Worm (Caenorhabditis elegans) whole organism, mixed stage, embryonic: ENCODE results near the gene klp-20.

Experiments
- bed-3 ChIP-seq: fragments of 200-800 bp; sonication (Bioruptor generic); optimal IDR thresholded peaks from 3 replicates; lab custom pipeline; 2018; ENCODE audit warnings: mild to moderate bottlenecking, missing genetic modification characterization, moderate library complexity, missing compliant biosample characterization
- blmp-1 ChIP-seq: fragments of 150-350 bp; optimal IDR thresholded peaks from 2 replicates; lab custom pipeline; 2014; ENCODE audit warnings: missing biosample characterization, missing genetic modification characterization
- ceh-39 ChIP-seq: fragments of 150-350 bp; optimal IDR thresholded peaks from 2 replicates; lab custom pipeline; 2014; ENCODE audit warnings: missing biosample characterization, missing genetic modification characterization
- ceh-43 ChIP-seq: fragments of 200-800 bp; sonication (Bioruptor generic); optimal IDR thresholded peaks from 2 replicates; lab custom pipeline; 2018; ENCODE audit warnings: mild to moderate bottlenecking, missing genetic modification characterization, moderate library complexity, missing compliant biosample characterization
- ceh-83 ChIP-seq: fragments of 200-800 bp; sonication (Bioruptor generic); optimal IDR thresholded peaks from 2 replicates; lab custom pipeline; 2018; ENCODE audit warnings: mild to moderate bottlenecking, missing genetic modification characterization, missing compliant biosample characterization
- ces-1 ChIP-seq: fragments of 150-350 bp; optimal IDR thresholded peaks from 2 replicates; lab custom pipeline; 2014; ENCODE audit warnings: missing biosample characterization, missing genetic modification reagents, missing genetic modification characterization
- cnd-1 ChIP-seq: fragments of 200-800 bp; sonication (Bioruptor generic); optimal IDR thresholded peaks from 2 replicates; lab custom pipeline; 2018; ENCODE audit warnings: mild to moderate bottlenecking, missing genetic modification characterization, missing compliant biosample characterization
- drap-1 ChIP-seq: fragments of 200-800 bp; sonication (Bioruptor generic); optimal IDR thresholded peaks from 3 replicates; lab custom pipeline; 2018; ENCODE audit warnings: mild to moderate bottlenecking, missing genetic modification characterization, missing compliant biosample characterization
- elt-1 ChIP-seq: sonication (generic microtip); optimal IDR thresholded peaks from 2 replicates; lab custom pipeline; 2017; ENCODE audit warnings: missing genetic modification characterization, mild to moderate bottlenecking, missing compliant biosample characterization, antibody characterized with exemption, moderate library complexity, borderline replicate concordance; ENCODE audit not compliant: insufficient read depth
- elt-3 ChIP-seq: fragments of 150-350 bp; optimal IDR thresholded peaks from 2 replicates; lab custom pipeline; 2014; ENCODE audit warnings: missing biosample characterization, missing genetic modification characterization
- flh-1 ChIP-seq: fragments of 200-800 bp; sonication (Bioruptor generic); optimal IDR thresholded peaks from 2 replicates; lab custom pipeline; 2018; ENCODE audit warnings: mild to moderate bottlenecking, missing genetic modification characterization, moderate library complexity, missing compliant biosample characterization
- hlh-1 ChIP-seq: fragments of 150-350 bp; optimal IDR thresholded peaks from 2 replicates; lab custom pipeline; 2014; ENCODE audit warnings: missing biosample characterization, missing genetic modification reagents, missing genetic modification characterization
- lin-13 ChIP-seq: fragments of 150-350 bp; optimal IDR thresholded peaks from 2 replicates; lab custom pipeline; 2014; ENCODE audit warnings: missing biosample characterization, missing genetic modification characterization
- lin-32 ChIP-seq: fragments of 200-800 bp; sonication (Bioruptor generic); optimal IDR thresholded peaks from 2 replicates; lab custom pipeline; 2018; ENCODE audit warnings: mild to moderate bottlenecking, missing genetic modification characterization, missing compliant biosample characterization
- lsy-2 ChIP-seq: fragments of 150-350 bp; optimal IDR thresholded peaks from 2 replicates; lab custom pipeline; 2014; ENCODE audit warnings: missing biosample characterization, missing genetic modification characterization
- mep-1 ChIP-seq: fragments of 150-350 bp; optimal IDR thresholded peaks from 2 replicates; lab custom pipeline; 2017; ENCODE audit warnings: missing biosample characterization, missing genetic modification reagents, missing genetic modification characterization, inconsistent platforms
- mls-2 ChIP-seq: sonication (generic microtip); optimal IDR thresholded peaks from 2 replicates; lab custom pipeline; 2016; ENCODE audit warnings: mild to moderate bottlenecking, missing genetic modification characterization, moderate library complexity, missing compliant biosample characterization
- nhr-12 ChIP-seq: fragments of 150-350 bp; optimal IDR thresholded peaks from 2 replicates; lab custom pipeline; 2014; ENCODE audit warnings: missing biosample characterization, missing genetic modification characterization
- nhr-2 ChIP-seq: fragments of 150-350 bp; optimal IDR thresholded peaks from 2 replicates; lab custom pipeline; 2014; ENCODE audit warnings: missing biosample characterization, missing genetic modification characterization
- nhr-237 ChIP-seq: fragments of 150-350 bp; optimal IDR thresholded peaks from 2 replicates; lab custom pipeline; 2014; ENCODE audit warnings: missing biosample characterization, missing genetic modification characterization
- nhr-28 ChIP-seq: fragments of 150-350 bp; optimal IDR thresholded peaks from 2 replicates; lab custom pipeline; 2014; ENCODE audit warnings: missing biosample characterization, missing genetic modification characterization
- nhr-76 ChIP-seq: sonication (generic microtip); optimal IDR thresholded peaks from 2 replicates; lab custom pipeline; 2017; ENCODE audit warnings: missing biosample characterization, missing genetic modification characterization
- pha-4 ChIP-seq: fragments of 150-350 bp; optimal IDR thresholded peaks from 2 replicates; lab custom pipeline; 2018; ENCODE audit warnings: missing biosample characterization, missing genetic modification reagents, missing genetic modification characterization
- sem-2 ChIP-seq: fragments of 200-800 bp; sonication (Bioruptor generic); optimal IDR thresholded peaks from 2 replicates; lab custom pipeline; 2018; ENCODE audit warnings: mild to moderate bottlenecking, missing genetic modification characterization, missing compliant biosample characterization
- snpc-4 ChIP-seq: fragments of 150-350 bp; optimal IDR thresholded peaks from 2 replicates; lab custom pipeline; 2014; ENCODE audit warnings: missing biosample characterization, missing genetic modification characterization
- sptf-1 ChIP-seq: sonication (generic microtip); optimal IDR thresholded peaks from 2 replicates; lab custom pipeline; 2017; ENCODE audit warnings: mild to moderate bottlenecking, missing genetic modification characterization, moderate library complexity, missing compliant biosample characterization
- tbx-8 ChIP-seq: fragments of 200-800 bp; sonication (Bioruptor generic); optimal IDR thresholded peaks from 2 replicates; lab custom pipeline; 2018; ENCODE audit warnings: mild to moderate bottlenecking, missing genetic modification characterization, moderate library complexity, missing compliant biosample characterization
- unc-120 ChIP-seq: sonication (generic microtip); optimal IDR thresholded peaks from 2 replicates; lab custom pipeline; 2017; ENCODE audit warnings: missing genetic modification characterization, missing compliant biosample characterization; ENCODE audit not compliant: poor library complexity, severe bottlenecking
- unc-39 ChIP-seq: fragments of 150-350 bp; optimal IDR thresholded peaks from 2 replicates; lab custom pipeline; 2014; ENCODE audit warnings: missing biosample characterization, missing genetic modification characterization
- unc-62 ChIP-seq: fragments of 150-350 bp; optimal IDR thresholded peaks from 2 replicates; lab custom pipeline; 2014; ENCODE audit warnings: missing biosample characterization, missing genetic modification reagents, missing genetic modification characterization
- zip-8 ChIP-seq: fragments of 150-350 bp; optimal IDR thresholded peaks from 2 replicates; lab custom pipeline; 2014; ENCODE audit warnings: missing biosample characterization, missing genetic modification characterization
- ztf-11 ChIP-seq: fragments of 150-350 bp; optimal IDR thresholded peaks from 2 replicates; lab custom pipeline; 2014; ENCODE audit warnings: missing biosample characterization, missing genetic modification characterization

The klp-20 gene

DNA sequence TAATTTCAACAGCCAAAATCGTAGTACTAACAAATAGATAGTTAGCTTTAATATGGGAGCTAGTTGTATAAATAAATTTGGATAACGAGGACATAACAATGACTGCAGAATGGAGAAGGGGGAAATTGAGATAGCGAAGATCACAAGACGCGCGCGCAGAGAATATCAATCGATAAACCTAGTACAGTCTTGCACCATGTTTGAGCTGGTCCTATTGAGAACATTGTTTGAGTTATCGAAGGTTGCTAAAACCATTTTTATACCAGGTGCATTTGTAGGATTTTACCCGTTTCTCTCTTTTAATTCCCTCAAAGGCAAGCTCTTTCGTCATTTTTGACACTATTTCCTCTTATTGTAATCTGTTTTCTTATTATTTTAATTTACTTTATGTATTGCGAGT is 38.2 kb upstream of the klp-20 start, which contains the start of the genes F40G9.9 and F40G9.12:
Gene F40G9.9 (minus strand): TSS at position 101 of the 400 bp plus-strand sequence.
Gene F40G9.12 (plus strand): TSS at position 231 of the 400 bp plus-strand sequence.
- TF ChIP-seq zip-8 (tag; lab: Kevin White, UChicago) (no peak), pha-4 (tag; lab: Kevin White, UChicago) (no peak), nhr-12 (no peak), unc-39 (tag; lab: Kevin White, UChicago) (no peak), bed-3 (GFP tag; lab: Kevin White, UChicago) (no peak), snpc-4 (no peak), tbx-8 (GFP tag; lab: Kevin White, UChicago) (no peak), ztf-11 (tag; lab: Kevin White, UChicago) (no peak), blmp-1 (tag; lab: Kevin White, UChicago) (no peak), cnd-1 (no peak), lin-32 (GFP tag; lab: Kevin White, UChicago) (no peak), ces-1 (GFP tag; lab: Kevin White, UChicago) (no peak), nhr-2 (tag; lab: Kevin White, UChicago) (no peak), flh-1 (GFP tag; lab: Kevin White, UChicago) (no peak), ceh-39 (tag; lab: Kevin White, UChicago) (no peak), mls-2 (tag; lab: Kevin White, UChicago) (no peak), ceh-83 (GFP tag; lab: Kevin White, UChicago) (no peak)

ce11 chrIII:173501-173900 is 36.3 kb upstream of the klp-20 start, which contains the start of gene F40G9.19:
Gene F40G9.19 (plus strand): TSS chrIII:173801.
- no peak for TF ChIP-seq zip-8 (tag; lab: Kevin White, UChicago)
- no peak for TF ChIP-seq lsy-2 (tag; lab: Kevin White, UChicago)
- TF ChIP-seq nhr-76 (tag; lab: Kevin White, UChicago): no peak
- no peak for TF ChIP-seq mls-2 (tag; lab: Kevin White, UChicago)
- TF ChIP-seq pha-4 (tag; lab: Kevin White, UChicago): no peak
- no peak for TF ChIP-seq nhr-2 (tag; lab: Kevin White, UChicago)
- no peak for TF ChIP-seq drap-1 (GFP tag; lab: Kevin White, UChicago)
- TF ChIP-seq unc-39 (tag; lab: Kevin White, UChicago): no peak
- TF ChIP-seq unc-62: no peak
- TF ChIP-seq mep-1 (tag; lab: Kevin White, UChicago): no peak
- TF ChIP-seq ceh-83 (GFP tag; lab: Kevin White, UChicago): no peak
- TF ChIP-seq elt-3 (tag; lab: Kevin White, UChicago): no peak
- TF ChIP-seq sem-2 (GFP tag; lab: Kevin White, UChicago): no peak
- TF ChIP-seq ces-1 (GFP tag; lab: Kevin White, UChicago): no peak
- TF ChIP-seq nhr-237 (tag; lab: Kevin White, UChicago): no peak
- no peak for TF ChIP-seq ceh-39 (tag; lab: Kevin White, UChicago)
- no peak for TF ChIP-seq snpc-4

DNA sequence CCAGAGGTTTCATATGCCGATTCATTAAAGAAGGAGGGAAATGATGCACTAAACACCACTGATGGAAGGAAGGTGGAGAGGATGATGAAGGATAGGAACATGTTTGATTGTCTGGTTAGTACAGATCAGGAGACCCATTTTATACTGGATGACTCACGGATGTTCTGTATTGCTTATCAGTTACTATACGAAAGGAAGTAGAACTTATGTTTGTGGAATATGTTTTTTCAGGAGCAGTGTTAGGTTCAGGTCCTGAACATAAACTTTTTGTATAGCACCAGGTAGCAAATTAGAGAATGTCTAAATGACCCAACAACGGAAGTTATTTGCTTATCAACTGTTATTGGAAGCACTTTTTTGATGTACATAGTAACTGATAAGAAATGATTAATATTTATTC is 34.1 kb upstream of the klp-20 start, which contains the start of gene clec-148:
Gene clec-148 (minus strand): TSS at position 101 of the 400 bp plus-strand sequence.
- no peak for TF ChIP-seq sem-2 (GFP tag; lab: Kevin White, UChicago)
- TF ChIP-seq nhr-237 (tag; lab: Kevin White, UChicago): no peak
- no peak for TF ChIP-seq nhr-2 (tag; lab: Kevin White, UChicago)
- no peak for TF ChIP-seq lin-32 (GFP tag; lab: Kevin White, UChicago)
- no peak for TF ChIP-seq nhr-76 (tag; lab: Kevin White, UChicago)
- no peak for TF ChIP-seq nhr-28
- no peak for TF ChIP-seq drap-1 (GFP tag; lab: Kevin White, UChicago)
- TF ChIP-seq ceh-83 (GFP tag; lab: Kevin White, UChicago): no peak
- no peak for TF ChIP-seq lin-13 (tag; lab: Kevin White, UChicago)
- TF ChIP-seq ceh-43 (GFP tag; lab: Kevin White, UChicago): no peak
- no peak for TF ChIP-seq sptf-1 (tag; lab: Kevin White, UChicago)
- TF ChIP-seq mls-2 (tag; lab: Kevin White, UChicago): no peak
- no peak for TF ChIP-seq ztf-11 (tag; lab: Kevin White, UChicago)
- TF ChIP-seq ces-1 (GFP tag; lab: Kevin White, UChicago): no peak
- TF ChIP-seq, all 35 proteins: peak for 0

DNA sequence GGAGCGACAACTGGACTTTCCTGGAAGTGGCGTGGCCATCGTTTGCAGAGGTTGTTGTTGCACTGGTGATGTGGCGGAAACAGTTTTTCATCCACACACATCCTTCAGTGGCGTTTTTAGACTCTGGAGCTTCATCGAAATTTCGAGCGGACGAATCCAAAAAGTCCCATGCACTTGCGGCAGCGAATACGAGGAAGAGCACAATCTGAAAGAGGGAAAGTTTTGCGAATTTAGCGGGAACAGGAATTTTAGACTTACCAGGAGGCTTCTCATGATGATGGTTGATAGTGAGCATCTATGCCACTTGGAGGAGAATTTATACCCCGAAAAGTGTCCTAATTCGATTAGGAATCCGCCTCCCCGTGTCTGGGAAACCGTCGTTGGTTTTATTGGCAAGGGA is 32.1 kb upstream of the klp-20 start, which contains the start of gene F40G9.14:
Gene F40G9.14 (minus strand): TSS at position 101 of the 400 bp plus-strand sequence.
- TF ChIP-seq lin-13 (tag; lab: Kevin White, UChicago): no peak
- TF ChIP-seq nhr-237 (tag; lab: Kevin White, UChicago): no peak
- no peak for TF ChIP-seq zip-8 (tag; lab: Kevin White, UChicago)
- no peak for TF ChIP-seq elt-1 (tag; lab: Kevin White, UChicago)
- no peak for TF ChIP-seq tbx-8 (GFP tag; lab: Kevin White, UChicago)
- TF ChIP-seq ceh-83 (GFP tag; lab: Kevin White, UChicago): no peak
- TF ChIP-seq lin-32 (GFP tag; lab: Kevin White, UChicago): no peak
- TF ChIP-seq unc-120 (tag; lab: Kevin White, UChicago): no peak
- no peak for TF ChIP-seq unc-62
- TF ChIP-seq nhr-2 (tag; lab: Kevin White, UChicago): no peak
- no peak for TF ChIP-seq snpc-4
- no peak for TF ChIP-seq flh-1 (GFP tag; lab: Kevin White, UChicago)
- TF ChIP-seq sem-2 (GFP tag; lab: Kevin White, UChicago): no peak
- no peak for TF ChIP-seq mls-2 (tag; lab: Kevin White, UChicago)
- TF ChIP-seq hlh-1 (tag; lab: Kevin White, UChicago): no peak
